Fruit fly (Drosophila melanogaster): ENCODE data around the gene CG2061.

dm6 chrX:11136587-11137512 lies 44.6 kb downstream of the CG2061 start, which contains the start of gene Klp10A:
- TF ChIP-seq fd96Ca (GFP tag; IDR thresholded peaks at IDR 0.05) (no peak), CG8301 (tag; optimal IDR thresholded peaks at IDR 0.05) (no peak), CG14655 (GFP tag; optimal IDR thresholded peaks at IDR 0.05) (no peak)
